Worm (Caenorhabditis elegans): Measurements from ENCODE around the gene spp-3.
A peak's percentile ranks its signal among the peaks of the same experiment; 100 is the strongest.

The spp-3 gene

DNA sequence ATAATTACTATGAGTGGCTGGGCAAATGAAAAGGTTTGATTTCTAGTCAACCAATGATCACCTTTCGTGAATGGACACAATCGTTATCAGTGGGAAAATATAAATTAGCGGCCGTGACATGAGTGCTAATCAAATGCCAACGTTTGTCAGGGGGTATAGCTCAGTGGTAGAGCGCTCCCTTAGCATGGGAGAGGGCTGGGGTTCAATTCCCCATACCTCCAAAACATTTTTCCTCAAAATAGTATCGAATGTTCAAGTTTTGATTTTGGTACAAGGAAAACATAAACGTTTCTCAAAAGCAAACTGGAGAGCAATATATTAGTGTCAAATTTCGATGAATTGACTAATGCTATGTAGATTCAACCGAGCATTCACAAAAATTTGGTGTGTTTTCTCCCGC lies 8.5 kb upstream of the spp-3 start:
- TF ChIP-seq pag-3 (tag; optimal IDR thresholded peaks at IDR 0.05; ENCODE audit: borderline replicate concordance, insufficient read depth) (no peak), C04F5.9 (tag; optimal IDR thresholded peaks at IDR 0.05) (no peak), ztf-4 (tag; optimal IDR thresholded peaks at IDR 0.05) (no peak), ces-1 (GFP tag; optimal IDR thresholded peaks at IDR 0.05) (no peak), unc-130 (tag; optimal IDR thresholded peaks at IDR 0.05) (no peak), tbx-2 (tag; optimal IDR thresholded peaks at IDR 0.05) (no peak), elt-3 (tag; optimal IDR thresholded peaks at IDR 0.05) (peak in 1 of 6 experiments; percentile 21), fos-1 (tag; optimal IDR thresholded peaks at IDR 0.05) (no peak), hlh-4 (tag; optimal IDR thresholded peaks at IDR 0.05) (no peak), isw-1 (GFP tag; IDR thresholded peaks at IDR 0.05) (no peak), alr-1 (tag; optimal IDR thresholded peaks at IDR 0.05; ENCODE audit: borderline replicate concordance) (no peak), unc-62 (GFP tag; optimal IDR thresholded peaks at IDR 0.05) (no peak), ets-5 (GFP tag; IDR thresholded peaks at IDR 0.05) (no peak), ceh-88 (GFP tag; IDR thresholded peaks at IDR 0.05) (no peak), sox-4 (tag; optimal IDR thresholded peaks at IDR 0.05) (no peak), snu-23 (GFP tag; optimal IDR thresholded peaks at IDR 0.05) (peak; percentile 29), nhr-71 (tag; optimal IDR thresholded peaks at IDR 0.05) (peak; percentile 34), nhr-19 (GFP tag; conservative IDR thresholded peaks at IDR 0.05) (peak; percentile 39), fkh-8 (tag; optimal IDR thresholded peaks at IDR 0.05) (peak; percentile 6), egl-13 (tag; optimal IDR thresholded peaks at IDR 0.05) (no peak), F16B12.6 (tag; optimal IDR thresholded peaks at IDR 0.05) (no peak), C34B4.2 (tag; optimal IDR thresholded peaks at IDR 0.05) (no peak), aha-1 (tag; optimal IDR thresholded peaks at IDR 0.05) (no peak), jun-1 (tag; optimal IDR thresholded peaks at IDR 0.05) (no peak), egl-27 (tag; optimal IDR thresholded peaks at IDR 0.05) (no peak), nhr-90 (tag; optimal IDR thresholded peaks at IDR 0.05; ENCODE audit: poor library complexity) (peak; percentile 37), unc-86 (tag; optimal IDR thresholded peaks at IDR 0.05) (no peak), dpl-1 (GFP tag; optimal IDR thresholded peaks at IDR 0.05) (no peak), nhr-84 (tag; optimal IDR thresholded peaks at IDR 0.05) (no peak), nhr-77 (tag; optimal IDR thresholded peaks at IDR 0.05) (no peak), irx-1 (tag; optimal IDR thresholded peaks at IDR 0.05) (no peak), elt-2 (tag; optimal IDR thresholded peaks at IDR 0.05) (peak; percentile 64), ztf-11 (tag; optimal IDR thresholded peaks at IDR 0.05) (no peak), sup-37 (GFP tag; optimal IDR thresholded peaks at IDR 0.05) (no peak), snpc-4 (tag; optimal IDR thresholded peaks at IDR 0.05) (no peak), rnt-1 (tag; optimal IDR thresholded peaks at IDR 0.05) (no peak), ceh-63 (GFP tag; optimal IDR thresholded peaks at IDR 0.05) (no peak), sptf-1 (tag; optimal IDR thresholded peaks at IDR 0.05) (no peak), pax-3 (tag; optimal IDR thresholded peaks at IDR 0.05) (no peak), dsc-1 (tag; optimal IDR thresholded peaks at IDR 0.05) (no peak), nhr-237 (tag; optimal IDR thresholded peaks at IDR 0.05) (no peak), efl-3 (GFP tag; optimal IDR thresholded peaks at IDR 0.05) (no peak), nhr-76 (tag; optimal IDR thresholded peaks at IDR 0.05) (no peak), unc-30 (tag; optimal IDR thresholded peaks at IDR 0.05) (no peak), aly-2 (tag; optimal IDR thresholded peaks at IDR 0.05) (no peak), swsn-7 (tag; optimal IDR thresholded peaks at IDR 0.05) (no peak), nhr-20 (tag; optimal IDR thresholded peaks at IDR 0.05) (peak; percentile 57), nhr-85 (tag) (peak; percentile 38), mab-9 (GFP tag; IDR thresholded peaks at IDR 0.05) (no peak), lsy-2 (tag; optimal IDR thresholded peaks at IDR 0.05) (no peak), lin-35 (GFP tag; optimal IDR thresholded peaks at IDR 0.05) (peak in 1 of 2 experiments; percentile 44), hpl-2 (GFP tag; optimal IDR thresholded peaks at IDR 0.05) (no peak), vab-15 (tag; optimal IDR thresholded peaks at IDR 0.05) (no peak), tlp-1 (tag; optimal IDR thresholded peaks at IDR 0.05) (no peak)
